Fruit fly (Drosophila melanogaster) whole organism, embryonic: Measurements from ENCODE around the gene Dap160.

Source experiments
- Atf-2 ChIP-seq: fragments of 200-800 bp; sonication (Bioruptor generic); optimal IDR thresholded peaks from 2 replicates; lab custom pipeline; 2016; ENCODE audit warnings: missing biosample characterization, missing genetic modification characterization
- CG12942 ChIP-seq: fragments of 200-800 bp; sonication (Bioruptor generic); optimal IDR thresholded peaks from 3 replicates; lab custom pipeline; 2016; ENCODE audit warnings: missing biosample characterization, missing genetic modification characterization
- CG13775 ChIP-seq: fragments of 200-800 bp; sonication (Bioruptor generic); optimal IDR thresholded peaks from 3 replicates; lab custom pipeline; 2017; ENCODE audit warnings: missing biosample characterization, mild to moderate bottlenecking, missing genetic modification characterization
- CG17328 ChIP-seq: fragments of 200-800 bp; sonication (Bioruptor generic); IDR thresholded peaks from 2 replicates; pipeline ENCODE4 v1.3.6; 2022; ENCODE audit warnings: missing biosample characterization, missing genetic modification characterization
- CG2116 ChIP-seq: fragments of 200-800 bp; sonication (Bioruptor generic); optimal IDR thresholded peaks from 3 replicates; lab custom pipeline; 2018; ENCODE audit warnings: missing biosample characterization, mild to moderate bottlenecking, missing genetic modification characterization
- CG2199 ChIP-seq: fragments of 200-800 bp; sonication (Bioruptor generic); IDR thresholded peaks from 3 replicates; pipeline ENCODE4 v1.3.6; 2022; ENCODE audit warnings: missing biosample characterization, missing genetic modification characterization
- CG3163 ChIP-seq: fragments of 200-800 bp; sonication (Bioruptor generic); optimal IDR thresholded peaks from 3 replicates; lab custom pipeline; 2016; ENCODE audit warnings: missing biosample characterization, missing genetic modification characterization
- CG34422 ChIP-seq: fragments of 200-800 bp; sonication (Bioruptor generic); IDR thresholded peaks from 3 replicates; pipeline ENCODE4 v1.3.6; 2022; ENCODE audit warnings: missing biosample characterization, missing genetic modification characterization
- CG6683 ChIP-seq: fragments of 200-800 bp; sonication (Bioruptor generic); optimal IDR thresholded peaks from 2 replicates; lab custom pipeline; 2017; ENCODE audit warnings: missing biosample characterization, mild to moderate bottlenecking, missing genetic modification characterization, missing genetic modification reagents
- CrebB ChIP-seq: fragments of 200-800 bp; sonication (Bioruptor generic); optimal IDR thresholded peaks from 3 replicates; lab custom pipeline; 2018; ENCODE audit warnings: missing biosample characterization, mild to moderate bottlenecking, missing genetic modification characterization
- Elba2 ChIP-seq: fragments of 200-800 bp; sonication (Bioruptor generic); optimal IDR thresholded peaks from 3 replicates; lab custom pipeline; 2016; ENCODE audit warnings: missing biosample characterization, missing genetic modification characterization
- Med ChIP-seq: fragments of 200-800 bp; sonication (Bioruptor generic); peaks from one replicate; lab custom pipeline; 2016; ENCODE audit warnings: missing biosample characterization, missing genetic modification characterization, mild to moderate bottlenecking, inconsistent platforms, moderate library complexity
- Mes4 ChIP-seq: fragments of 200-800 bp; sonication (Bioruptor generic); optimal IDR thresholded peaks from 2 replicates; lab custom pipeline; 2016; ENCODE audit warnings: missing biosample characterization, missing genetic modification characterization
- Myb ChIP-seq: fragments of 200-800 bp; sonication (Bioruptor generic); optimal IDR thresholded peaks from 2 replicates; lab custom pipeline; 2016; ENCODE audit warnings: missing biosample characterization, missing genetic modification characterization
- Neu2 ChIP-seq: fragments of 200-800 bp; sonication (Bioruptor generic); optimal IDR thresholded peaks from 3 replicates; lab custom pipeline; 2016; ENCODE audit warnings: missing biosample characterization, missing genetic modification characterization, borderline replicate concordance
- Pdp1 ChIP-seq, 2 experiments: fragments of 200-800 bp; sonication (Bioruptor generic); optimal IDR thresholded peaks; 3 replicates each; lab custom pipeline; 2016; ENCODE audit warnings: missing biosample characterization in 2 of 2, missing genetic modification characterization in 2 of 2, mild to moderate bottlenecking in 1 of 2, moderate library complexity in 1 of 2
- Taf1 ChIP-seq: fragments of 200-800 bp; sonication (Bioruptor generic); IDR thresholded peaks from 2 replicates; pipeline ENCODE4 v1.3.6; 2022; ENCODE audit warnings: missing biosample characterization, missing genetic modification characterization
- Xrp1 ChIP-seq: fragments of 200-800 bp; sonication (Bioruptor generic); IDR thresholded peaks from 2 replicates; pipeline ENCODE4 v1.3.6; 2022; ENCODE audit warnings: missing biosample characterization, missing genetic modification characterization
- YL-1 ChIP-seq: fragments of 200-800 bp; sonication (Bioruptor generic); optimal IDR thresholded peaks from 3 replicates; lab custom pipeline; 2017; ENCODE audit warnings: missing biosample characterization, mild to moderate bottlenecking, missing genetic modification characterization
- az2 ChIP-seq: fragments of 200-800 bp; sonication (Bioruptor generic); optimal IDR thresholded peaks from 3 replicates; lab custom pipeline; 2016; ENCODE audit warnings: missing biosample characterization, missing genetic modification characterization
- bbx ChIP-seq: fragments of 200-800 bp; sonication (Bioruptor generic); IDR thresholded peaks from 2 replicates; pipeline ENCODE4 v1.3.6; 2022; ENCODE audit warnings: missing biosample characterization, missing genetic modification characterization; ENCODE audit not compliant: partially characterized antibody
- croc ChIP-seq: fragments of 200-800 bp; sonication (Bioruptor generic); conservative IDR thresholded peaks from 3 replicates; pipeline ENCODE4 v1.3.6; 2022; ENCODE audit warnings: missing biosample characterization, missing genetic modification characterization
- dm ChIP-seq: fragments of 200-800 bp; sonication (Bioruptor generic); optimal IDR thresholded peaks from 3 replicates; lab custom pipeline; 2016; ENCODE audit warnings: missing biosample characterization, missing genetic modification characterization
- exex ChIP-seq: fragments of 200-800 bp; sonication (Bioruptor generic); optimal IDR thresholded peaks from 4 replicates; lab custom pipeline; 2018; ENCODE audit warnings: missing biosample characterization, mild to moderate bottlenecking, missing genetic modification characterization, moderate library complexity
- grau ChIP-seq: fragments of 200-800 bp; optimal IDR thresholded peaks from 3 replicates; lab custom pipeline; 2019; ENCODE audit warnings: missing biosample characterization, mild to moderate bottlenecking, missing genetic modification characterization, moderate library complexity
- grn ChIP-seq: fragments of 200-800 bp; sonication (Bioruptor generic); optimal IDR thresholded peaks from 3 replicates; lab custom pipeline; 2017; ENCODE audit warnings: missing biosample characterization, missing genetic modification characterization
- gro ChIP-seq: fragments of 200-800 bp; sonication (Bioruptor generic); optimal IDR thresholded peaks from 2 replicates; lab custom pipeline; 2016; ENCODE audit warnings: missing biosample characterization, missing genetic modification characterization
- insv ChIP-seq, 2 experiments: fragments of 200-800 bp; sonication (Bioruptor generic); optimal IDR thresholded peaks; 3 replicates each; lab custom pipeline; 2016 to 2018; ENCODE audit warnings: missing biosample characterization in 2 of 2, missing genetic modification characterization in 2 of 2
- inv ChIP-seq: fragments of 200-800 bp; sonication (Bioruptor generic); IDR thresholded peaks from 2 replicates; pipeline ENCODE4 v1.3.6; 2022; ENCODE audit warnings: missing biosample characterization, missing genetic modification characterization; ENCODE audit not compliant: partially characterized antibody
- mirr ChIP-seq: fragments of 200-800 bp; sonication (Bioruptor generic); optimal IDR thresholded peaks from 3 replicates; lab custom pipeline; 2018; ENCODE audit warnings: missing biosample characterization, mild to moderate bottlenecking, missing genetic modification characterization
- nerfin-1 ChIP-seq: fragments of 200-800 bp; sonication (Bioruptor generic); optimal IDR thresholded peaks from 3 replicates; lab custom pipeline; 2019; ENCODE audit warnings: missing biosample characterization, mild to moderate bottlenecking, missing genetic modification characterization, moderate library complexity
- pita ChIP-seq: fragments of 200-800 bp; sonication (Bioruptor generic); optimal IDR thresholded peaks from 2 replicates; lab custom pipeline; 2017; ENCODE audit warnings: missing biosample characterization, mild to moderate bottlenecking, missing genetic modification characterization
- sug ChIP-seq: fragments of 200-800 bp; optimal IDR thresholded peaks from 2 replicates; lab custom pipeline; 2019; ENCODE audit warnings: missing biosample characterization, mild to moderate bottlenecking, missing genetic modification characterization, moderate library complexity
- tll ChIP-seq, 2 experiments: fragments of 200-800 bp in 1 of 2; fragments of >200 bp in 1 of 2; sonication (Bioruptor generic) in 1 of 2; optimal IDR thresholded peaks; 2 replicates each; lab custom pipeline; 2017 to 2019; ENCODE audit warnings: missing biosample characterization in 2 of 2, missing genetic modification characterization in 2 of 2, mild to moderate bottlenecking in 1 of 2, moderate library complexity in 1 of 2
- tx ChIP-seq: fragments of 200-800 bp; sonication (Bioruptor generic); optimal IDR thresholded peaks from 2 replicates; lab custom pipeline; 2016; ENCODE audit warnings: missing biosample characterization, missing genetic modification characterization
- zfh1 ChIP-seq: fragments of 200-800 bp; sonication (Bioruptor generic); IDR thresholded peaks from 3 replicates; pipeline ENCODE4 v1.3.6; 2022; ENCODE audit warnings: missing biosample characterization, missing genetic modification characterization

The Dap160 gene

DNA sequence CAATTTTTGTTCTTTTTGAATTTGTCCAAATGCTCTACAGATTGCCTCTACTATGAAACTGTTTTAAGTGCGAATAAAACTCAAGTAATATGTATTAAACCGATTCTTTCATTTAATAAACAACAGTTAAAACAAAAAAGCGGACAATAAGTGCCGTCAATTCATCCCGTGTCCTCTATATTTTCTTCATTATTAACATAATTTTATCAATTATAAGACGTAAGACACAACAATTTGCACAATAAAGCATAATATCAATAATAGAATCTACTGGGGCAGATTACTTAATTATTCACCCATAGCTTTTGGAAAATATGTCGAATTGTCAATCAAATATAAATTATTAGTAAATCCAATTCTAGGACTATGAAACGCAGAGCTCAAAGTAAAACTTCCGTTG, 30.8 kb upstream of the Dap160 start, which contains the start of gene CG31627:
CG31627 (plus strand) TSS at position 301 of the 400 bp plus-strand sequence.
- TF ChIP-seq Neu2 (GFP tag; lab: Kevin White, UChicago) (no peak), CG2116 (GFP tag; lab: Kevin White, UChicago) (no peak), bbx (GFP tag; lab: Robert Waterston, UW) (no peak), CG6683 (no peak), mirr (GFP tag; lab: Kevin White, UChicago) (no peak), gro (GFP tag; lab: Kevin White, UChicago) (no peak), Mes4 (no peak), Myb (no peak), Taf1 (GFP tag; lab: Robert Waterston, UW) (no peak), tll (GFP tag; optimal IDR thresholded peaks at IDR 0.05; lab: Kevin White, UChicago) (no peak)

- TF ChIP-seq pita (GFP tag; lab: Kevin White, UChicago) (no peak), exex (tag; lab: Kevin White, UChicago) (peak; percentile 83)
These were observed 27.7 kb upstream of the Dap160 start for dm6 chr2L:21169863-21170262.

DNA sequence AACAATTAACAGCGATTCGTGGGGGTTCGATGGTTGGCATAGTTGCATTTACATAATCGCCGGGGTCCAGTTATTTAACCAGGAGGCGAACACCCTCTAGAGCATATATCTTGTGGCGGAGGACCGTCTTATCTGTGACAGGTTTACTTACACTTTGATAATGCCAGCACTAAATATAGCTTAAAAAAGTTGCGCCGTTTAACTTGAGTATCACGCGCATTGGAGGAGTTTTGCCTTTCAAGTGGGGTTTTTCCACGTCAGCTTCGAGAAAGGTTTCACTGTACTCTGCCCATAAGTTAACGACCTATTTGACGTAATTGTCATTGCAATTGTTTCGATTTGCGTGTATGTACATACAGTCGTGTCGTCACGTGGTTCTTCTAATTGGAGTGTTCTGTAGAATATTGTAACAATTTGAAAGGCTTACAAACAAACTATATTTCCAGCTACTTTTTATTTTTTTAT, 27.0 kb upstream of the Dap160 start:
- TF ChIP-seq CG17328 (GFP tag; lab: Robert Waterston, UW) (0 out of 2 replicates have a peak, but pooled peaks have one; percentile 6), CG12942 (GFP tag; lab: Kevin White, UChicago) (no peak), CG3163 (GFP tag; lab: Kevin White, UChicago) (no peak), inv (GFP tag; lab: Robert Waterston, UW) (no peak), dm (GFP tag; lab: Kevin White, UChicago) (no peak), grn (GFP tag; lab: Kevin White, UChicago) (no peak), Pdp1 (GFP tag; optimal IDR thresholded peaks at IDR 0.05; lab: Kevin White, UChicago) (peak in 1 of 2 experiments; percentile 58), nerfin-1 (tag; lab: Kevin White, UChicago) (no peak), sug (tag; lab: Kevin White, UChicago) (peak; percentile 66), croc (GFP tag; lab: Robert Waterston, UW) (no peak), az2 (GFP tag; lab: Kevin White, UChicago) (no peak), Elba2 (GFP tag; lab: Kevin White, UChicago) (peak; percentile 8), YL-1 (GFP tag; lab: Kevin White, UChicago) (peak; percentile 29), tx (no peak), zfh1 (GFP tag; lab: Robert Waterston, UW) (0 out of 3 replicates have a peak, but pooled peaks have one; percentile 27), Xrp1 (GFP tag; lab: Robert Waterston, UW) (peak; percentile 12; the same call in 1 of the 2 replicates), Atf-2 (GFP tag; lab: Kevin White, UChicago) (no peak), grau (peak; percentile 76), mirr (GFP tag; lab: Kevin White, UChicago) (peak; percentile 24), insv (GFP tag; optimal IDR thresholded peaks at IDR 0.05; lab: Kevin White, UChicago) (peak in 1 of 2 experiments; percentile 7), CG34422 (peak; percentile 26; the same call in 1 of the 3 replicates), CG2199 (no peak), CG13775 (GFP tag; lab: Kevin White, UChicago) (no peak), CrebB (tag; lab: Kevin White, UChicago) (no peak), Med (GFP tag; lab: Kevin White, UChicago) (peak; percentile 39)
